Fruit fly (Drosophila melanogaster) whole organism, pupa: ENCODE measurements around the gene TotB.

ENCODE experiments used
- CG10348 ChIP-seq: fragments of 200-800 bp; sonication (Bioruptor generic); IDR thresholded peaks from 2 replicates; pipeline ENCODE4 v1.3.6; 2022; ENCODE audit warnings: missing biosample characterization, missing genetic modification characterization
- CG12605 ChIP-seq: fragments of 200-800 bp; sonication (Bioruptor generic); IDR thresholded peaks from 2 replicates; pipeline ENCODE4 v1.3.6; 2022; ENCODE audit warnings: missing biosample characterization, missing genetic modification characterization
- CG15710 ChIP-seq: fragments of 200-800 bp; sonication (Bioruptor generic); optimal IDR thresholded peaks from 2 replicates; lab custom pipeline; 2018; ENCODE audit warnings: missing biosample characterization, mild to moderate bottlenecking, missing genetic modification characterization, moderate library complexity
- CG17806 ChIP-seq: fragments of 200-800 bp; sonication (Bioruptor generic); optimal IDR thresholded peaks from 2 replicates; lab custom pipeline; 2018; ENCODE audit warnings: missing biosample characterization, mild to moderate bottlenecking, missing genetic modification characterization, moderate library complexity
- CG8159 ChIP-seq: fragments of 200-800 bp; sonication (Bioruptor generic); optimal IDR thresholded peaks from 3 replicates; lab custom pipeline; 2018; ENCODE audit warnings: missing biosample characterization, mild to moderate bottlenecking, missing genetic modification characterization, moderate library complexity
- D1 ChIP-seq: fragments of 200-800 bp; sonication (Bioruptor generic); optimal IDR thresholded peaks from 2 replicates; lab custom pipeline; 2018; ENCODE audit warnings: missing biosample characterization, mild to moderate bottlenecking, missing genetic modification characterization, moderate library complexity
- EcR ChIP-seq: fragments of 200-800 bp; sonication (Bioruptor generic); optimal IDR thresholded peaks from 3 replicates; lab custom pipeline; 2019; ENCODE audit warnings: missing biosample characterization, missing genetic modification characterization, mild to moderate bottlenecking, moderate library complexity, missing genetic modification reagents
- Ets98B ChIP-seq: fragments of 200-800 bp; sonication (Bioruptor generic); IDR thresholded peaks from 2 replicates; pipeline ENCODE4 v1.3.6; 2022; ENCODE audit warnings: missing biosample characterization, missing genetic modification characterization
- Pif1B ChIP-seq: fragments of 200-800 bp; sonication (Bioruptor generic); optimal IDR thresholded peaks from 3 replicates; lab custom pipeline; 2016; ENCODE audit warnings: missing biosample characterization, missing genetic modification characterization
- fd96Ca ChIP-seq: fragments of 200-800 bp; sonication (Bioruptor generic); IDR thresholded peaks from 3 replicates; pipeline ENCODE4 v1.3.6; 2022; ENCODE audit warnings: missing biosample characterization, missing genetic modification characterization

DNA sequence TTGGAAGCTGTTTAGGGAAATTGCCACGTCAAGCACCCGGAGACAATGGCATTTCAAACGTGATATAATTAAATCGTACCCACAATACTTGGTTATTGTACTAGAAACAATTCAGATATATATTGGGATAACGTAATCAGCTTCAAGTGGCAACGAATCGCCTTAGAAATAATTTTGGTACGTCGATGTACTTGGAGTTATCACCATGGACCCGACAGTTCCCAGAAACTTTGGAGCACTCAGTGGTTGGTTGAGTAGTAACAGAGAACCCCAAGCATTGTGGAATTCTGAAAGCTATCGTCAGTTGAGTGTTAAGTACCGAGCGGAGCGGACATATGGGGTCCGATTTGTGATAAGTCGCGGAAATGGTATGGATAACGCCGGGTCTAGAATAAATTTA, 31.9 kb upstream of the TotB start, which contains the start of gene CG15695:
- TF ChIP-seq CG15710 (tag; lab: Kevin White, UChicago) (no peak), EcR (GFP tag; lab: Kevin White, UChicago) (no peak), CG17806 (tag; lab: Kevin White, UChicago) (no peak), D1 (no peak), fd96Ca (GFP tag; lab: Robert Waterston, UW) (no peak), Ets98B (GFP tag; lab: Robert Waterston, UW) (no peak), CG12605 (no peak), CG10348 (no peak), Pif1B (GFP tag; lab: Kevin White, UChicago) (no peak), CG8159 (no peak)
